Worm (Caenorhabditis elegans): ENCODE measurements around the gene chil-23.

DNA sequence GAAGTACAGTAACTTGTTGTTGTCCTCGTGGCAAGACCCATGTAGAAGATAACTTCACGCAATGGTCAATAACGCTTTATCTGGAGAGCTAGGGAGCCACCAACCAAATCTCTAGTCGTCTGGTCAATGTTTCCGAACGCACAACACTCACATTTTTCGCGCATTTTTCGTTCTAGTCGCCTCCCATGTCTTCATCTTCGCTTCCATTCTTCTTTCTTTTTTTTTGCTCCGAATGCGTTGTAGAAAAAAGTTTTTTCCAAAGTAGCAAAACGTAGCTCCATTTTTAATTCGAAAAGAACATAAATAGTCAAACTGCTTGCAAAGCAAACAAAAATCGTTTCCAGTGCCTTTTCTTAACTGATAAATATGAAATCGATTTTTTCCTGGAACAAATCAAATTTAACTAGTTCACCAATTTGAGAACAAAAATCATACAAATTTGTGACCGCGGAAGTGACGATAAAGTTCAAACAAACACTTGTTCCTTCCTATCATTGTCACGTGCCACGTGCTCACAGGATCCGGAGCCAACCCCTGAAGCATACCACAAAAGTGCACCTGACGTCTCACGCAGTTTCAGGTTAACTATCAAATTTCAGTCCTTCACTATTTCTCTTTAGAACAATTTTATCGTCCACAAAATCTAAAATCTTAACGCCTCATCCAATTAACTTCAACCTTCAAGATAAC lies 49.4 kb downstream of the chil-23 start:
- no peak for TF ChIP-seq pha-4 (tag; optimal IDR thresholded peaks at IDR 0.05)
- TF ChIP-seq fkh-10 (GFP tag; optimal IDR thresholded peaks at IDR 0.05) = no peak
- TF ChIP-seq elt-2 (tag; optimal IDR thresholded peaks at IDR 0.05) = no peak
- TF ChIP-seq pax-1 (tag; optimal IDR thresholded peaks at IDR 0.05) = no peak
- no peak for TF ChIP-seq hlh-30 (tag; optimal IDR thresholded peaks at IDR 0.05; ENCODE audit: insufficient read depth)
- no peak for TF ChIP-seq sox-4 (tag; optimal IDR thresholded peaks at IDR 0.05)
- TF ChIP-seq mec-3 (tag; optimal IDR thresholded peaks at IDR 0.05; ENCODE audit: borderline replicate concordance) = no peak
- no peak for TF ChIP-seq madf-2 (tag; optimal IDR thresholded peaks at IDR 0.05)
